Worm (Caenorhabditis elegans) whole organism, L4 larva: ENCODE results near the gene chk-1.

ENCODE experiments used
- aly-2 ChIP-seq: sonication (generic microtip); optimal IDR thresholded peaks from 2 replicates; lab custom pipeline; 2018; ENCODE audit warnings: missing biosample characterization, missing genetic modification characterization
- zip-11 ChIP-seq: fragments of 200-800 bp; sonication (Bioruptor generic); IDR thresholded peaks from 2 replicates; pipeline ENCODE4 v1.3.6; 2022; ENCODE audit warnings: missing genetic modification characterization, missing compliant biosample characterization

DNA sequence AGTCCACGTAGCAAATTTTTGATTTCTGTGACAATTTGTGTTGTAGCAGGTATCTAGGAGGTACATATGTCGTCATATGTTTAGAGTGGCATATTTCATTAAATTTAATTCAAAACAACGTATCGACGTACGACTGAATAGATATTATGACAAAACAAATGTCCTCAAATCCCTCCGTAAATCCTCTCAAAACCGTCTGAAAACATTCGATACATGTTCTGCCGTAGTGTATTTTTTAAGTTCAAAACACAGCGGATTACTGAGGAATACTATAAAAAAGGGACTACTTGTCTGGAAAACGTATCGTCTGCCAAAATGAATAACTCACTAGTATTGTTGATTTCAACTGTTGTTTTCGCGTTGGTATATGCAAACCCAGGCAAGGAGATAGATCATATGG, 9.0 kb upstream of the chk-1 start, which contains the start of gene R08E5.4:
- no peak for TF ChIP-seq aly-2 (tag; lab: Kevin White, UChicago)
- no peak for TF ChIP-seq zip-11 (GFP tag; lab: Robert Waterston, UW)
